Worm (Caenorhabditis elegans): ENCODE data around the gene rpl-11.1.

DNA sequence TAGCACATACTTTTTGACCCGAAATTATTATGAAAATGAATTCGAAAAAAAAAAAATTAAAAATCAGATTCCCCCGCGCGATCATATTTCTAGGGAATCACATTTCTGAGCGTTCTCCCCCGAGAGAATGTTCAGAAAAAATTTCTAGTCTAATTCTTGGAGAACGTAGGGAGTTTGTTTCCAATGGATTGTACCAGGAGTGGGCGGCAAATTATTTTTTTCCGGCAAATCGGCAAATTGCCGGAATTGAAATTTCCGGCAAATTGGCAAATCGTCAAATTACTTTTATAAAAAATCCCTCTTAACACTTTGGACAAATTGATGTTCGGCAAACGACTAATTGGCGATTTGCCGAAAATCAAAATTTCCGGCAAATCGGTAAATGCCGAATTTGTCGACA, 25.8 kb upstream of the rpl-11.1 start, which contains the start of gene T22F3.10:
- no peak for TF ChIP-seq arid-1 (GFP tag; conservative IDR thresholded peaks at IDR 0.05)
- TF ChIP-seq ztf-11 (tag; optimal IDR thresholded peaks at IDR 0.05) = no peak
- TF ChIP-seq zip-11 (GFP tag; IDR thresholded peaks at IDR 0.05) = no peak
- TF ChIP-seq lin-39 (tag; optimal IDR thresholded peaks at IDR 0.05) = no peak
- TF ChIP-seq ces-1 (GFP tag; optimal IDR thresholded peaks at IDR 0.05) = no peak
